Fruit fly (Drosophila melanogaster) whole organism, pupa: ENCODE data around the gene CG31635.

Experiments
- CG13204 ChIP-seq: fragments of 200-800 bp; sonication (Bioruptor generic); optimal IDR thresholded peaks from 2 replicates; lab custom pipeline; 2018; ENCODE audit warnings: missing biosample characterization, mild to moderate bottlenecking, missing genetic modification characterization, moderate library complexity
- CG17806 ChIP-seq: fragments of 200-800 bp; sonication (Bioruptor generic); optimal IDR thresholded peaks from 2 replicates; lab custom pipeline; 2018; ENCODE audit warnings: missing biosample characterization, mild to moderate bottlenecking, missing genetic modification characterization, moderate library complexity
- CG32121 ChIP-seq: fragments of 200-800 bp; sonication (Bioruptor generic); IDR thresholded peaks from 2 replicates; pipeline ENCODE4 v1.3.6; 2022; ENCODE audit warnings: missing biosample characterization, missing genetic modification characterization
- CG8159 ChIP-seq: fragments of 200-800 bp; sonication (Bioruptor generic); optimal IDR thresholded peaks from 3 replicates; lab custom pipeline; 2018; ENCODE audit warnings: missing biosample characterization, mild to moderate bottlenecking, missing genetic modification characterization, moderate library complexity
- EcR ChIP-seq: fragments of 200-800 bp; sonication (Bioruptor generic); optimal IDR thresholded peaks from 3 replicates; lab custom pipeline; 2019; ENCODE audit warnings: missing biosample characterization, missing genetic modification characterization, mild to moderate bottlenecking, moderate library complexity, missing genetic modification reagents
- fd96Ca ChIP-seq: fragments of 200-800 bp; sonication (Bioruptor generic); IDR thresholded peaks from 3 replicates; pipeline ENCODE4 v1.3.6; 2022; ENCODE audit warnings: missing biosample characterization, missing genetic modification characterization
- gl ChIP-seq: fragments of 200-800 bp; sonication (Bioruptor generic); optimal IDR thresholded peaks from 2 replicates; lab custom pipeline; 2018; ENCODE audit warnings: missing biosample characterization, mild to moderate bottlenecking, missing genetic modification characterization

- TF ChIP-seq EcR, result no peak
- no peak for TF ChIP-seq CG8159 (tag; lab: Kevin White, UChicago)
- TF ChIP-seq CG32121 (GFP tag; lab: Robert Waterston, UW), result no peak
- no peak for TF ChIP-seq CG13204
- TF ChIP-seq fd96Ca, result no peak
- no peak for TF ChIP-seq CG17806 (tag; lab: Kevin White, UChicago)
- TF ChIP-seq gl (tag; lab: Kevin White, UChicago), result no peak
Observed at dm6 chr2L:6621600-6621999, 27.3 kb downstream of the CG31635 start, which contains the start of gene DIP-iota.
